Worm (Caenorhabditis elegans) whole organism, dauer: ENCODE results near the gene C18B12.4.

Source experiments
- unc-62 ChIP-seq: sonication (generic microtip); optimal IDR thresholded peaks from 2 replicates; lab custom pipeline; 2017; ENCODE audit warnings: missing biosample characterization, missing genetic modification reagents, missing genetic modification characterization

C18B12.4 gene

DNA sequence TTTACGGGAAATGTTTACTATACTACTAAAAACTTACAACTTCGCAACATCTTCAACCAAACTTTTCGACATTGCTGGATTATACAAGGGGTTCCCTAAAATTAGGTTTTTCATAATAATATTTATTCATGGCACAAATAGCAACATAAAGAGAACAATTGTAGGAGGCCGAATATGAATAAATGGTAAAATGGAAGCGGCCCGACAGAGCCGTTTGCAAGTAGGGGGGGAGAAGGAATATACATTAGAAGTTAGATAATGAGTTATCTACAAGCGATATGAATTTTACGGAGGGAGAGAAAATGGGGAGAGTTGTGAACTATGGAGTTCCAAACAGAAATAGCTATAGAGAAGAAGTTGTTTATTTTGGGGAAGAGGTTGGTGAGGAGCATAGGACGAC, 19.9 kb upstream of the C18B12.4 start, which contains the start of gene fbxa-96:
TSS of gene fbxa-96 (minus strand) at position 101 of the 400 bp plus-strand sequence.
- TF ChIP-seq unc-62 (GFP tag; lab: Kevin White, UChicago), result no peak

DNA sequence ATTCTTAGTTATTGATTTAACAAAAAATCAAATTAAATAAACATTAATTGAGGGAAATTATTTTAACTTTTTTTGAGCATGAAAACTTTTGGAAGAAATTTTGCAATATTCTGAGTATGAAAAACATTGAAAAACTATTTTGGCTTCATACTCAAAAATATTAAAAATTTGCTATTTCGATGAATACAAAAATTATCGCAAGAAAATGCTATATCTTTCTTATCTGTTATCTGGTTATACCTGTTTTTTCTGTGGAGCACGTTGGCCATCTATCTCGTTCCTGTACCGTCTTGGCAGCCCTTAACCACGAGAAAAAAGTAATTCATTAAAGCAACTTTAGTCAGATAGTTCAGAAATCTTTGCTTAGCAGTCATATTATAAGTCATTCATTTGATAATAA, 17.5 kb upstream of the C18B12.4 start:
- TF ChIP-seq unc-62 (GFP tag; lab: Kevin White, UChicago), result no peak

DNA sequence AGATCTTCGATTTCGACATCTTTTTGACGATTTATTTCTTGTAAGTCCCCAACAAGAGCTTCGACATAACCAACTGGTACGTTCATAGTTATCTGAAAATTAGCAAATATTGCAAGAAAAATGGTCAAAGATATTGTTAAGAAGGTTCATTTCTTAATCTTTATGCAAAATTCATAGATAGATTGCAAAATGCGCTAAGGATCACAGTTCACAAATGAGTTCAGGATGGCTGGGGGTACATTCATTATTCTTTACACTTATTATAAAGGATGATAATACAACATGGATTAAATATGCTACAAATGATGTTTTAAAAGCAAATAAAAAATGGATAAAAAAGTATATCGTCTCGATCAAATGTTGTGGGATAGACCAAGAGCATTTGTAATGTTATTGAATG, 16.3 kb upstream of the C18B12.4 start, which contains the start of gene H03G16.5:
TSS of gene H03G16.5 (minus strand) at position 101 of the 400 bp plus-strand sequence.
- TF ChIP-seq unc-62 (GFP tag; lab: Kevin White, UChicago), result no peak

DNA sequence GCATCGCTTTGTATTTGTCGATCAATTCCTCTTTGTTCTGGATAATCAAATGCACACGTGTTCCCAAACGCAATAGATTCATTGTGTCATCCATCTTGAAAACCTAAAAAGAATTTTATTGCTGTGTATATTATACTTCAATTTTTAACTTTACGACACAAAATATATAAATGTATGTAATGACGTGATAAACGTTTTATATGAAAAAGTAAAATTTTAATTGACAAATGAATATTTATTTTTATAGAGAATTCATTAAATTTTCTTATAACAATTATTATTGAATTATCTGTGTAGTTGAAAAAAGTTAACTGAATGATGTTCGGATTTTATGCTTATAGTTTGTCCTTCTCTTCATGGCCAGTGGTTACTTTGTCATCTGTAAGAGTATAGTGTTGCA, 15.5 kb upstream of the C18B12.4 start, which contains the start of gene H03G16.7:
TSS of gene H03G16.7 (minus strand) at position 101 of the 400 bp plus-strand sequence.
- TF ChIP-seq unc-62 (GFP tag; lab: Kevin White, UChicago), result no peak

DNA sequence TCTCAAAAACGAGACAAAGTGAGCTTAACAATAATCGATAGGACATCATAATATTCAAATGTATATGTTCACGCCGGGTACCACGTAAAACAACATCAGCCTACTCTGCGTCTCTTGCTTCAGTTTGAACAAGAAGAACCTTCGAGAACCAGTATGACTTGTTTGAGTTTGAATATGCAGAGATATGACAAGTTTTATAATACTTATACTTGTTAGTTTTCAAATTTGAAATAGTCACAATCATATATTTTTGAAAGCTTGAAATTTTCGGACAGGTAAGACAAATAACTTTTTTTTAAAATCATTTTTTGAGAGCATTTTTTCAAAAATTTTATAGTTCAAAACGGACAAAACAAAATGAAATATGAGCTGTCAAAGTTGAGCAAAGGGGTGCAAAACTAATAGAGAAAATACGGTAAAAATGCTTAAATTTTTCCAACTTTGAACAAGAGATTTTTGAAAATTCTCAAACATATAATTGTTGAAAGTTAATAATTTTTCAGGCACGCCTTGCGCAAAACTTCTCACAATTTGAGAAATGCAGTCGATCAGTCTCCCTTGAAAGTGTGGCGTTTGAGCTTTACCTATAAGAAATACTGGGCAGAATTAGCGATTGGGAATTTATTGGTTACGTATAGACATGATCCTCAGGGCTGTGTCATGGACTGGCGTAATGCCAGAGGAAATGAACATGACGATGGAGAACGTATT, 13.0 kb upstream of the C18B12.4 start, which contains the start of gene H03G16.1:
TSS of gene H03G16.1 (plus strand) at position 661 of the 711 bp plus-strand sequence.
- no peak for TF ChIP-seq unc-62 (GFP tag; lab: Kevin White, UChicago)

DNA sequence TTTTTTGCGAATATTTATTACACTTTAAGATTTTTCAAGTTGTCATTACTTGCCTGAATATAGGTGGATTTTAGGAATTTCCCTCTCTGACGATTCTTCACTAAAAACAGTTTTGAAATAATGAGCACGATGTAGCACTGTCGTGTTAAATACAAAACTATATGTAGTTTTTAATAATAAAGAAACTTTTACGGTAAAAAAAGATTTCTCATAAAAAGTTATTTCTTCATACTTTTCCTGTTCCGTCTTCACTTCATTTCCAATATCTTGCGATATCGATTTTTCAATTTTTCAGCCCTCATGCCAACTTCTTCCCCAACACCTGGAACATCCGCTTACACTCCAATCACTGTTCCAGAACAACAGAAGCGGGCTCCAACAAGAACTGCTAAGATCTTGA, 12.0 kb upstream of the C18B12.4 start, which contains the start of gene H03G16.6:
TSS of gene H03G16.6 (plus strand) at position 301 of the 400 bp plus-strand sequence.
- no peak for TF ChIP-seq unc-62 (GFP tag; lab: Kevin White, UChicago)

DNA sequence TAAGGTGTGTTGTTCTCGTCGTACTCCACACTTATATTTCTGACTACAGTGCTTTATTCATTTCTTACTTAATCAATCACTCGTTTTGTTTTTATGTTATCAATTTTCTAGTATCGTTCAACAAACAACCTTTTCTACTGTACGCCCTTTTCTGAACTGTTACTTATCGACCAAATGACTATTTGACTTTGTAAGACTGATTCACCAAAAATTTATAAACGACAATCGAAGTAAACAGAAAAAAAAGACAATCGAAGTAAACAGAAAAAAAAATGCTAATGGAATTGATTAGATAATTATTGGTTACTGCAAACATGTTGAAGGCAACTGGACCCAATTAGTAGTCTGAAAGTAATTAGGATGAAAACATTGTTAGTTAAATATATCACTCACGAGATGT, 9.6 kb upstream of the C18B12.4 start:
- TF ChIP-seq unc-62 (GFP tag; lab: Kevin White, UChicago), result no peak

DNA sequence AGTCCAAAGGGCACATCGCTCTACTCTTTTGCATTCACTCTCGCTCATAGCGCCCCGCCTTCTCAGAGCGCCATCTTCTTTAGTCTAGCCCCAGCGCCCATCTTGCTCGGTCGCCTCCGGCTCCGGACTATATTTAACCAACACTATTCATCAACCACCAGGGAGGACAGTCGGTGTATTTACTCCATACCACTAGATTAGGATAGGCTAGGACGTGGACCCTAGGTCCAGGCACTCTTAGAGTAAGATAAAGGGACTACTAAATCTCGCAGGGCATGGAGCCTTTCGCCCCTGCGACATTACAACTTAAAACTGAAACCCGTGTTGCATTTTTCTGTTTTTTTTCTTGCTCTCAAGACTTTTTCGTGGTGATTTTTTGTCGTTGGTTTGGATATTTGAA, 7.1 kb upstream of the C18B12.4 start:
- no peak for TF ChIP-seq unc-62 (GFP tag; lab: Kevin White, UChicago)

DNA sequence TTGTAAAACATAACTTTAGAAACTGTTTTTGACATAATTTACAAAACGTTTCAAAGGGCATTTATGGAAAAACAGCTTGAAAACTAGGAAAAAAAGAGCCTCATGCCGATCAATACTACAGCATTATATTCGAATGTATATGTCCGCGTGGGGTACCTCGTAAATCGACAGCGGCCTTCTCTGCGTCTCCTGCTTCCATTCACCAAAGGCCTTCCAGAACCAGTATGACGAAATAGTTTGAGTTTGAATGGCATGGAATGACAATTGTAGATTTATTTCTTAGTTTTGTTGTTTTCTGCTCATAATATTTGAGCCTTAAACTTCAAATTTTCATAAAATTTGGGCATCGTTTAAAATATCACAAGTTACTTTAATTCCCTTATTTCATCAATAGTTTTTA, 5.0 kb upstream of the C18B12.4 start:
- no peak for TF ChIP-seq unc-62 (GFP tag; lab: Kevin White, UChicago)

DNA sequence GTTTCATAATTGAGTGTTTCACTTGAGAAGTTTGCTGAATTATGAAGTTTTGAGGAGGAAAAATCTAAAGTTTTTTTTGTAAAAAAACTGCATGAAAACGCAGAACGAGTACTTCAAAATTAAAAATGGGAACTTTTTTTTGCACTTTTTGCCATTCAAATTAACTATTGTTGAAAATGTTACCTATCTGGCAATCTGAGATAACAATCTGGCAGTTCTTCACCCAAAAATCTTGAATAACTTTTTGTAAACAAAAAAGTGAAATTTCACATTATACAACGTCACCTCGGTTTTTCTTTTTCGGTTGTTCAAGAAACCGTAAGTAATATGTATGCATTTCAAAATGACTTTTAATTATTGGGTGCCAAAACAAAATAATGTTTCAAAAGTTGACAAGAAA, 2.1 kb upstream of the C18B12.4 start:
- no peak for TF ChIP-seq unc-62 (GFP tag; lab: Kevin White, UChicago)

DNA sequence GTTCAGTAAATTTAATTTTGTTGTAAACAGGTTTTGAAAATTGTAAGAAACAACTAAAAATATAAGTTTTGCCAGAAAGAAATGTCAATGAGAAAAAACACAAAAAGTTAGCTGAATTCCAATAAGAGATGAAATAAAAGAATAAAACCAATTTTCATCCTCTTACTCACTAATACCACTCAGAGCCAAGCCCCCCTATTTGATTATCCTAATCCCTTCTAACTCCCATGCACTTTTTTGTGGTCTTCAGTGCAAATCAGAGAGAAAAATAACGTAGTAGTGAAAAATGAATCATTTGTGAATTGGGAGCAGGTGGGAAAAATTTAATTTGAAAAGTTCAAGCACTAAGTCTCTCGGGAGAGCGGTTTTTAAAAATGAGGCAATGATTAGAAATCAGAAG, 938 bp upstream of the C18B12.4 start:
- TF ChIP-seq unc-62 (GFP tag; lab: Kevin White, UChicago), result no peak

DNA sequence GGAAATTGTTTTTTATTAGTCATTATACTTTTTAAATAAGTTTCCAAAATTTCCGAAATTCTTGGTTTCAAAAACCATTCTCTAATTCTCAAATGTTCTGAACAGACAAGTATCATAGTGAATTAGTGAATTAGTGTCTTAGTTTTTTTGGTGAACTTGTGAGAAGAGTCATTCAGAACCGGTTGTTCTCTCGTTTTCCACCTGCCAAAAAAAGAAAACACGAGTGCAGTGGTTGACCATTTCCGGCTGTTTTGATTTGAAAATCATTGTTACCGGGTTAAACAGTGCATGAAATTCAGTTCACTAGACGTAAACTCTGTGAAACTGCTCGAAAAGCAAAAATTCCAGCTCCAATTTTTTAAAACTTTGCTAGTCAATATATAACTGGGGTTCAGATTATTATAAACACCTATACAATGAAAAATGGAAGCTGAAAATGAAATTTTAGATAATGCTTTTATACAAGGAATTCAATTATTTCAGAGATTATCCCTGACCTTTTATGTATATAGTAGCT, 648 bp downstream of the C18B12.4 start:
- no peak for TF ChIP-seq unc-62 (GFP tag; lab: Kevin White, UChicago)

DNA sequence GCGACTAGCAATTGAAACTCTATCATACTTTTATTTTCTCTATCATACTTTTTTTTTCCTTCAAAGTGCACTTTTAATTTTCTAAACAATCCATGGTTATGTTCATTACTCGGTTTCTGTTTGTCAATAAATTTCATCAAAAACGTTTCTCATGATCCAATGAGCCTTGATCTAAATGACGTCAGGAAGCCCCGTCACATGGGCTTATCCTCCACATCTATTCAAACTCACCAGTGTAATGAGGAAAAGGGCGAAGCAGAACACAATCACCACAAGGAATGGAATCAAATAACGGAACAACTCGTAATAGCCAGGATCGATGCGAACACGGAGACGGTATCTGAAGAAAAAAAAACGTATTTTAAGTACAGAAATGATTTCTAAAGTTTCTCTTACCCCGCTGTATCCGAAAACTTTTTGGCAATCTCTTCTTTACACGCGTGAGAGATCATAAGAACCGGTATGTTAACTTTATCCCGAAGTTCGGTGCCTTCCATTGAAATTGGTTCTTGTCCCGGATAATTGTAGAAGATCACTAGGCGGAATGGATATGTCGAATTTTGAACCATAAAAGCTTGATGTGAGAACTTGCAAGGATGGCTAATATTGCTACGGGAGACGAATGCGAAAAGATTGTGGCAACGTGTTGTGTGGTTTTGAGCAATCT, 1.2 kb downstream of the C18B12.4 start:
- no peak for TF ChIP-seq unc-62 (GFP tag; lab: Kevin White, UChicago)

DNA sequence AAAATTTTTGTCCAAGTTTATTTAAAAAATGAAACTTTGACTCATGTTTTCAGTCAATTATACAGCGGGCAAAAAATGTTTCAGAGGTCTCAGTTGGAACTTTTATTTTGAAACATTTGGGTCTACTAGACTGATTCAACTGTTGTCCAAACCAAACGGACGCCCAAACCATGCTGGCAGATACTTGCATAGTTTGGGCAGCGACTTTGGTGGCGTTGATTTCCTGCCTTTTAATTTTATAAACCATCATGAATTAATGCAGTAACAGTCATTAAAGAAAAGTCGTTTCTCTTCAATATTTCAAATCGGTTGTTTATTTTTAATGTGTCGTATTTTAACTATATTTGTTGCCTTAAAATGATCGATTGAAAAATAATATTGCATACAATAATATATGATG, 4.1 kb downstream of the C18B12.4 start:
- no peak for TF ChIP-seq unc-62 (GFP tag; lab: Kevin White, UChicago)

DNA sequence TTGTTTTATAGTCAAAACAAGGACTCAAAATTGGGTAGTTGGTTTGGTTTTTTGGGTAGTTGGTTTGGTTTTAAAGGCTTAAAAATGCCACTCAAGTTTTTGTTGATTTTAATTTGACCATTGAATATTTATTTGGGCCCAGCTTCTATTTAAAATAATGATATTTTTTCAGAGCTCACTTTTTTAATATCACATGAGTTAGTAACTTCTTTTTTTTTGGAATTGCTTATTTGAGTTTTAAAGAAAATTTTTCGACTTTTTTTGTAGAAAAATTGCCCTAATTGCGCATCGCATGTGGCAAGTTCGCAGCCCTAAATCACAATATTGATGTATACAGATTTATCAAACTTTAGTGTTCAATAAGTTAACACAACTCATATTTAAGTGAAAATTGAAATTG, 4.7 kb downstream of the C18B12.4 start:
- no peak for TF ChIP-seq unc-62 (GFP tag; lab: Kevin White, UChicago)

DNA sequence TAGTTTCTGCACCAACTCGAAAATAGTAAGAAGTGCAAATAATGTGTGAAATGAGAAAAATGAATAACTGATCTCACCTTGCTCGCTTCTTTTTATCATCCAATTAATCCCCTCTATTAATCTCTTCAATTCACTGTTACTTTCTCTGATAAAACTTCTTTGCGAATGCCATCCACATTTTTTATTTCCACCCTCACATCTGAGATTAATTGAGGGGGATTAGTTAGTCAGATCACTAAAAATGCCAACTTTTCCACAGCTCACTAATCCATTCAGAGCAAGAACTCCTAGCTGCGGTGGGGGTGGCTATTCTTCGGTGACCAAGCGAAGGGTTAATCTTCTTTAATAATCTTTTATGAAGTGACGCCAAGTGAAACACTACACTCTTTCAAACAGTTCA, 5.6 kb downstream of the C18B12.4 start, which contains the start of gene dsc-1:
TSS of gene dsc-1 (minus strand) at position 46 of the 400 bp plus-strand sequence.
- TF ChIP-seq unc-62 (GFP tag; lab: Kevin White, UChicago), result no peak
